Worm (Caenorhabditis elegans) whole organism, L2 larva: Measurements from ENCODE around the gene gtf-2F1.

Experiments
- C34F6.9 ChIP-seq: fragments of 150-350 bp; optimal IDR thresholded peaks from 2 replicates; lab custom pipeline; 2014; ENCODE audit warnings: missing biosample characterization, missing genetic modification characterization
- F13H6.1 ChIP-seq: sonication (generic microtip); optimal IDR thresholded peaks from 2 replicates; lab custom pipeline; 2016; ENCODE audit warnings: missing genetic modification characterization, missing compliant biosample characterization
- ZK546.5 ChIP-seq: sonication (generic microtip); optimal IDR thresholded peaks from 2 replicates; lab custom pipeline; 2017; ENCODE audit warnings: missing biosample characterization, missing genetic modification characterization
- alr-1 ChIP-seq: fragments of 150-350 bp; optimal IDR thresholded peaks from 2 replicates; lab custom pipeline; 2014; ENCODE audit warnings: missing biosample characterization, missing genetic modification characterization
- aly-2 ChIP-seq: fragments of 150-350 bp; optimal IDR thresholded peaks from 2 replicates; lab custom pipeline; 2014; ENCODE audit warnings: missing biosample characterization, missing genetic modification characterization
- ama-1 ChIP-seq: fragments of 150-350 bp; optimal IDR thresholded peaks from 2 replicates; lab custom pipeline; 2018; ENCODE audit warnings: inconsistent platforms
- blmp-1 ChIP-seq: sonication (generic microtip); optimal IDR thresholded peaks from 2 replicates; lab custom pipeline; 2017; ENCODE audit warnings: missing genetic modification characterization, mild to moderate bottlenecking, missing compliant biosample characterization, antibody characterized with exemption, moderate library complexity; ENCODE audit not compliant: insufficient read depth
- ceh-16 ChIP-seq: fragments of 150-350 bp; optimal IDR thresholded peaks from 2 replicates; lab custom pipeline; 2014; ENCODE audit warnings: missing biosample characterization, missing genetic modification characterization
- ceh-82 ChIP-seq: fragments of 150-350 bp; optimal IDR thresholded peaks from 2 replicates; lab custom pipeline; 2014; ENCODE audit warnings: missing biosample characterization, missing genetic modification characterization
- egl-27 ChIP-seq: sonication (generic microtip); optimal IDR thresholded peaks from 3 replicates; lab custom pipeline; 2017; ENCODE audit warnings: missing biosample characterization, missing genetic modification reagents, missing genetic modification characterization
- elt-1 ChIP-seq: fragments of 150-350 bp; optimal IDR thresholded peaks from 2 replicates; lab custom pipeline; 2014; ENCODE audit warnings: missing biosample characterization, missing genetic modification characterization
- fos-1 ChIP-seq: fragments of 150-350 bp; optimal IDR thresholded peaks from 2 replicates; lab custom pipeline; 2014; ENCODE audit warnings: missing biosample characterization, missing genetic modification characterization
- gmeb-1 ChIP-seq: fragments of 150-350 bp; optimal IDR thresholded peaks from 2 replicates; lab custom pipeline; 2014; ENCODE audit warnings: missing biosample characterization, missing genetic modification characterization
- lin-11 ChIP-seq: fragments of 150-350 bp; sonication (generic microtip); optimal IDR thresholded peaks from 2 replicates; lab custom pipeline; 2014; ENCODE audit warnings: missing biosample characterization, missing genetic modification characterization, inconsistent platforms, mixed read lengths
- lin-13 ChIP-seq: fragments of 150-350 bp; optimal IDR thresholded peaks from 2 replicates; lab custom pipeline; 2014; ENCODE audit warnings: missing biosample characterization, missing genetic modification reagents, missing genetic modification characterization
- lin-39 ChIP-seq: fragments of 150-350 bp; optimal IDR thresholded peaks from 2 replicates; lab custom pipeline; 2014; ENCODE audit warnings: missing biosample characterization, missing genetic modification reagents, missing genetic modification characterization
- mab-5 ChIP-seq: fragments of 150-350 bp; optimal IDR thresholded peaks from 2 replicates; lab custom pipeline; 2014; ENCODE audit warnings: missing biosample characterization, missing genetic modification characterization
- mbf-1 ChIP-seq: sonication (generic microtip); optimal IDR thresholded peaks from 2 replicates; lab custom pipeline; 2017; ENCODE audit warnings: missing biosample characterization, missing genetic modification characterization
- mdl-1 ChIP-seq, 2 experiments: fragments of 150-350 bp in 1 of 2; sonication (generic microtip) in 1 of 2; optimal IDR thresholded peaks; 2 replicates each; lab custom pipeline; 2017; ENCODE audit warnings: missing biosample characterization in 2 of 2, missing genetic modification characterization in 2 of 2
- nhr-11 ChIP-seq: fragments of 150-350 bp; optimal IDR thresholded peaks from 2 replicates; lab custom pipeline; 2014; ENCODE audit warnings: missing biosample characterization, missing genetic modification characterization
- nhr-129 ChIP-seq: fragments of 150-350 bp; optimal IDR thresholded peaks from 2 replicates; lab custom pipeline; 2014; ENCODE audit warnings: missing biosample characterization, missing genetic modification characterization
- nhr-21 ChIP-seq: fragments of 150-350 bp; optimal IDR thresholded peaks from 2 replicates; lab custom pipeline; 2014; ENCODE audit warnings: missing biosample characterization, missing genetic modification characterization
- nhr-237 ChIP-seq: fragments of 150-350 bp; optimal IDR thresholded peaks from 2 replicates; lab custom pipeline; 2014; ENCODE audit warnings: missing biosample characterization, missing genetic modification characterization
- nhr-6 ChIP-seq: fragments of 150-350 bp; optimal IDR thresholded peaks from 2 replicates; lab custom pipeline; 2014; ENCODE audit warnings: missing biosample characterization, missing genetic modification characterization
- sem-4 ChIP-seq: fragments of 150-350 bp; optimal IDR thresholded peaks from 2 replicates; lab custom pipeline; 2014; ENCODE audit warnings: missing biosample characterization, missing genetic modification reagents, missing genetic modification characterization
- sma-3 ChIP-seq: sonication (generic microtip); optimal IDR thresholded peaks from 2 replicates; lab custom pipeline; 2016; ENCODE audit warnings: missing genetic modification reagents, missing genetic modification characterization, missing compliant biosample characterization
- sma-9 ChIP-seq, 2 experiments: fragments of 150-350 bp in 1 of 2; sonication (generic microtip) in 1 of 2; optimal IDR thresholded peaks; 2 replicates each; lab custom pipeline; 2014 to 2016; ENCODE audit warnings: missing genetic modification characterization in 2 of 2, mild to moderate bottlenecking in 1 of 2, missing biosample characterization in 1 of 2, missing compliant biosample characterization in 1 of 2, missing genetic modification reagents in 1 of 2, moderate library complexity in 1 of 2
- unc-39 ChIP-seq: fragments of 150-350 bp; optimal IDR thresholded peaks from 2 replicates; lab custom pipeline; 2014; ENCODE audit warnings: missing biosample characterization, missing genetic modification characterization
- unc-62 ChIP-seq: fragments of 150-350 bp; optimal IDR thresholded peaks from 2 replicates; lab custom pipeline; 2014; ENCODE audit warnings: missing biosample characterization, missing genetic modification reagents, missing genetic modification characterization
- zag-1 ChIP-seq: fragments of 150-350 bp; optimal IDR thresholded peaks from 2 replicates; lab custom pipeline; 2014; ENCODE audit warnings: missing biosample characterization, missing genetic modification characterization
- ztf-11 ChIP-seq: sonication (generic microtip); optimal IDR thresholded peaks from 2 replicates; lab custom pipeline; 2017; ENCODE audit warnings: missing biosample characterization, missing genetic modification characterization
- ztf-4 ChIP-seq: fragments of 150-350 bp; optimal IDR thresholded peaks from 2 replicates; lab custom pipeline; 2014; ENCODE audit warnings: missing biosample characterization, missing genetic modification characterization

Gene gtf-2F1

ce11 chrII:4301307-4301706, at the start of gene gtf-2F1:
Gene gtf-2F1 (plus strand): TSS chrII:4301607.
- TF ChIP-seq C34F6.9 (tag; lab: Kevin White, UChicago), result no peak
- no peak for TF ChIP-seq lin-11 (tag; lab: Kevin White, UChicago)
- no peak for TF ChIP-seq elt-1 (tag; lab: Kevin White, UChicago)
- TF ChIP-seq blmp-1 (tag; lab: Kevin White, UChicago), result no peak
- TF ChIP-seq egl-27 (tag; lab: Kevin White, UChicago), result no peak
- no peak for TF ChIP-seq ceh-16 (tag; lab: Kevin White, UChicago)
- TF ChIP-seq nhr-6 (tag; lab: Kevin White, UChicago), result no peak
- TF ChIP-seq ceh-82 (tag; lab: Kevin White, UChicago), result no peak
- no peak for TF ChIP-seq sem-4 (tag; lab: Kevin White, UChicago)
- no peak for TF ChIP-seq gmeb-1 (tag; lab: Kevin White, UChicago)
- no peak for TF ChIP-seq nhr-11
- TF ChIP-seq sma-9 (GFP tag; optimal IDR thresholded peaks at IDR 0.05; lab: Kevin White, UChicago), result no peak
- TF ChIP-seq sma-9 (tag; optimal IDR thresholded peaks at IDR 0.05; lab: Kevin White, UChicago), result no peak
- TF ChIP-seq ztf-4, result no peak
- no peak for TF ChIP-seq aly-2 (tag; lab: Kevin White, UChicago)
- no peak for TF ChIP-seq ama-1 (lab: Kevin White, UChicago)

DNA sequence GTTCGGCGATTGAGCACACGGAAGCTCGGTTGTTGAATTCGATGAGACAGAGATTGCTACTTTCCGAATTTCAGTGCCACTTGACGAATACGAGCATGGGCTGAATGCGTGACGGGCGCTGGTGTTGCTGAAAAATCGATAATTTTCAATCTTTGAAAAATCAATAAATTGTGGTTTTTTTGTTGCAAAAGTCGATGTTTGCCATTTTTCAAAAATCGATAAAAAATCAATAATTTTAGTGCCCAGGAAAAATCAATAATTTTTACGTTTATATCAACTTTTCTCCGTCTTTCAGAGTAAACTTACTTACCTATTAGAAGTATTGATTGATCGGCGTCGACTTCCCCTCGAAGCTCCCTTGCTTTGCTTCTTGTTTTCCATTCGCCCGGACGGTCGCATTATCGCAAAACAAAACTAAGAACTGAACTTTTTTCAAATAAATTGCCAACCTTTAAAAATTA, 44.8 kb upstream of the gtf-2F1 start, which contains the start of gene C16A11.7:
TSS of gene C16A11.7 (minus strand) at position 411 of the 461 bp plus-strand sequence.
- TF ChIP-seq C34F6.9 (tag; lab: Kevin White, UChicago) (no peak), unc-39 (tag; lab: Kevin White, UChicago) (no peak), sma-3 (GFP tag; lab: Kevin White, UChicago) (no peak), alr-1 (no peak), aly-2 (tag; lab: Kevin White, UChicago) (no peak), nhr-6 (tag; lab: Kevin White, UChicago) (no peak), mab-5 (tag; lab: Kevin White, UChicago) (no peak), unc-62 (GFP tag; lab: Kevin White, UChicago) (no peak), lin-11 (tag; lab: Kevin White, UChicago) (no peak)

ce11 chrII:4258683-4259082, 42.7 kb upstream of the gtf-2F1 start, which contains the start of gene clec-135:
Gene clec-135 (minus strand): TSS chrII:4258783.
- TF ChIP-seq fos-1 (tag; lab: Kevin White, UChicago) (no peak), mab-5 (tag; lab: Kevin White, UChicago) (no peak), ama-1 (lab: Kevin White, UChicago) (no peak), alr-1 (no peak), blmp-1 (tag; lab: Kevin White, UChicago) (no peak), nhr-237 (no peak), unc-39 (tag; lab: Kevin White, UChicago) (no peak), mbf-1 (tag; lab: Kevin White, UChicago) (no peak), lin-13 (GFP tag; lab: Kevin White, UChicago) (no peak), nhr-129 (tag; lab: Kevin White, UChicago) (no peak), nhr-11 (no peak), sem-4 (tag; lab: Kevin White, UChicago) (no peak), aly-2 (tag; lab: Kevin White, UChicago) (no peak), mdl-1 (tag; optimal IDR thresholded peaks at IDR 0.05; lab: Kevin White, UChicago) (no peak), ztf-4 (no peak), ZK546.5 (tag; lab: Kevin White, UChicago) (no peak), ztf-11 (tag; lab: Kevin White, UChicago) (no peak), sma-9 (GFP tag; optimal IDR thresholded peaks at IDR 0.05; lab: Kevin White, UChicago) (no peak), sma-9 (tag; optimal IDR thresholded peaks at IDR 0.05; lab: Kevin White, UChicago) (no peak), unc-62 (GFP tag; lab: Kevin White, UChicago) (no peak)

DNA sequence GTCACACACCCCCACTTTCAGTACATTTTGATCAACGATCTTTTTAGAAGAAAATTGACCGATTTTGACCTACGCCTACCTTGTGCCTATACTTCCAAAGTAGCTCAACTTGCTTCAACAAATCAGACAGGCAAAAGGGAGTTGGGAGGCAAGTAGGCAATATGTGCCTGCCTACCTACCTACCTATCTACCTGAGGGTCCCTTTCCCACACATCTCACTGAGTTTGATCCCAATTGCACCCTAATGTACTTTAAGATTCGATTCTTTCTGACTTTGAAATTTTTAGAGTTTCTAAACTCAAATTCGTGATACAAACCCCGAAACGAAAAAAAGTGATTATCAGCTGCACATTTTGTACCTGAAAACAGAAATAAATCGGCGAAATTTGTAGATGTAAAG, 33.7 kb upstream of the gtf-2F1 start:
- no peak for TF ChIP-seq F13H6.1
- TF ChIP-seq lin-39 (tag; lab: Kevin White, UChicago), result no peak
- TF ChIP-seq mdl-1 (tag; optimal IDR thresholded peaks at IDR 0.05; lab: Kevin White, UChicago), result no peak
- no peak for TF ChIP-seq ama-1 (lab: Kevin White, UChicago)
- no peak for TF ChIP-seq lin-11 (tag; lab: Kevin White, UChicago)
- no peak for TF ChIP-seq blmp-1 (tag; lab: Kevin White, UChicago)
- TF ChIP-seq egl-27 (tag; lab: Kevin White, UChicago), result no peak
- TF ChIP-seq nhr-21 (tag; lab: Kevin White, UChicago), result no peak
- no peak for TF ChIP-seq zag-1 (tag; lab: Kevin White, UChicago)
- TF ChIP-seq gmeb-1 (tag; lab: Kevin White, UChicago), result no peak
- TF ChIP-seq unc-62 (GFP tag; lab: Kevin White, UChicago), result no peak
